Worm (Caenorhabditis elegans): Measurements from ENCODE around the gene mam-4.

Gene mam-4

DNA sequence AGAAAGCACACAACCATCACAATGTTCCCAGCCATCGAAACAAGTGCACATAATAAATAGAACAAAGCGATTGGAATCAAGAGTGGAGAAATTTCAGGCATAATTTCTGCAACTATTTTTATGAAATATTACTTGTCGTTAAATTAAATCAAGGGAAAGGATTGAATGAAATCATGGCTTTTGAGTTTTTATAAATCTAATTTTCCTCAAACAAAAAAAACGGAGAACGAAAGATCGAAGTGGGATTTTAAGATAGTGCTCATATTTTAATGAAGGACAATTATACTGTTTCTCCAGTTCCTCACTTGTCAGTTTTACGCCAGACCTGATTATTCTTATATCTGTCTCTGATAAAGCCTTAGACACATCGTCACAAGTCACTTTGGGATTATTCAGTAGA is 4.5 kb downstream of the mam-4 start, which contains the start of gene srsx-33:
Gene srsx-33 (minus strand): TSS at position 101 of the 400 bp plus-strand sequence.
- TF ChIP-seq efl-1 (optimal IDR thresholded peaks at IDR 0.05) = no peak
- peak in 1 of 2 experiments; percentile 9 for TF ChIP-seq efl-1 (GFP tag; optimal IDR thresholded peaks at IDR 0.05 in 1 of 2)
- TF ChIP-seq hpl-2 (GFP tag; optimal IDR thresholded peaks at IDR 0.05) = no peak

DNA sequence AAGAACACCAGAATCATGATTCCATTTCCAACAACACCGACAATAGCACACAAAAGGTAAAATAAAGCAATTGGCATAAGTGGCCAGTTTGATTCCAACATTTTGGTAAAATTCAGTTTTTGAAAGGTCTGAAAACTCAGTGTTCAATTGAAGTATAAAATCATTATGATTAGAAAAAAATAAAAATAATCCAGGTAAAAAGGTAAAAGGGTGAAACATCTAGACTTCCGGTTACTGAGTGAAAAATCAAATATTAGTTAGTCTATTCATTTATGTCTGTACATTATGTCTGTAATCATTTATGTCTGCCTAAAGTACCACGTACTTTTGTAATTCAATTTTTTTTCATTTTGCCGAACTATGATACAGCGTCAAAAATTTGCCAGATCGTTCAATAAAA is 7.0 kb downstream of the mam-4 start, which contains the start of gene srsx-31:
Gene srsx-31 (minus strand): TSS at position 101 of the 400 bp plus-strand sequence.
- no peak for TF ChIP-seq hlh-17 (GFP tag; optimal IDR thresholded peaks at IDR 0.05; ENCODE audit: borderline replicate concordance)
- TF ChIP-seq nhr-19 (GFP tag; conservative IDR thresholded peaks at IDR 0.05) = no peak
- TF ChIP-seq C16A3.4 (tag; optimal IDR thresholded peaks at IDR 0.05) = no peak
- no peak for TF ChIP-seq ztf-11 (tag; optimal IDR thresholded peaks at IDR 0.05)
- TF ChIP-seq irx-1 (tag; optimal IDR thresholded peaks at IDR 0.05) = no peak
- TF ChIP-seq nhr-76 (tag; optimal IDR thresholded peaks at IDR 0.05) = no peak
- TF ChIP-seq xbp-1 (tag; optimal IDR thresholded peaks at IDR 0.05) = no peak
- no peak for TF ChIP-seq C34B4.2 (tag; optimal IDR thresholded peaks at IDR 0.05)
- no peak for TF ChIP-seq blmp-1 (tag; optimal IDR thresholded peaks at IDR 0.05)

DNA sequence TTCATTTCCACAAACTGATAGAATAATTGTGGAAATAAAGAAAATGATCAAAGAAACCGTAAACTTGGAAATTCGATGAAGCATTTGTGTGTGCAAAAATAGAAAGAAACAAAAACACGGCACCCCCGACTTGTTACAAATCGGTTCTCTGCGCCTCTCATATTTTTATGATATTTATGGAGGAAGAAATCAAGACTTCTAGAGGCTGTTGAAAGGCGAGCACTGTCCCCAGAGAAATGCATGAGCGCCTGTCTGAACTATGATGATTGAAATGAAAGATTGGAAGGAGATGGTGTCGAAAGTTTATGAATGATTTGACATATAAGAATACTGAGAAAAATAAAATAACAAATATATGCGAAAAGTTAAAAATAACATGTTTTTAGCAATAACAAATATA is 10.9 kb downstream of the mam-4 start, which contains the start of gene lgc-36:
Gene lgc-36 (minus strand): TSS at position 101 of the 400 bp plus-strand sequence.
- TF ChIP-seq unc-98 (GFP tag; IDR thresholded peaks at IDR 0.05) (no peak), F16B12.6 (tag; optimal IDR thresholded peaks at IDR 0.05) (no peak), Y116A8C.19 (tag; optimal IDR thresholded peaks at IDR 0.05; ENCODE audit: borderline replicate concordance) (no peak), nhr-19 (GFP tag; conservative IDR thresholded peaks at IDR 0.05) (no peak), ceh-90 (tag; optimal IDR thresholded peaks at IDR 0.05) (no peak), nhr-76 (tag; optimal IDR thresholded peaks at IDR 0.05) (no peak), mdl-1 (tag; optimal IDR thresholded peaks at IDR 0.05) (no peak), snu-23 (GFP tag; optimal IDR thresholded peaks at IDR 0.05) (no peak)

DNA sequence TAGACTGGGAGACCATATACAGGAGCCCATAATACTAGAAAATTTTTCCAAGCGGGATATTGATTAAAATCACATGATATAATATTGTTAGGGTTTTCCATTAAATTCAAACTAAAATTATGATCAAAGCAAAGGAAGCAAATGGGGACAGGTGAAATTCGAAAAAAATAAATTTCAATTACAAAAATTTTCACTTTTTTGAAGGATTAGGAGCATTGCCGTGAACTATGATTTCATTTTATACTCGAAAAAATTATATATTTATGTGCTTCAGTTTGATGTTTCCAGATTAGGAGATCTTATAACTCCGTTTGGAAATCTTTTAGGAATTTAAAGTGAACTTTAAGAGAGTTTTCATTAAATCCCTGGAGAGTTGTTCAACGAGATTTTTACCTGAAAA is 12.7 kb downstream of the mam-4 start, which contains the start of gene F07B10.7:
Gene F07B10.7 (minus strand): TSS at position 101 of the 400 bp plus-strand sequence.
- TF ChIP-seq dpl-1 (GFP tag; optimal IDR thresholded peaks at IDR 0.05) (no peak), ceh-90 (tag; optimal IDR thresholded peaks at IDR 0.05) (no peak), unc-98 (GFP tag; IDR thresholded peaks at IDR 0.05) (no peak), tbx-2 (tag; optimal IDR thresholded peaks at IDR 0.05) (no peak), lin-15B (tag; optimal IDR thresholded peaks at IDR 0.05) (no peak), jun-1 (tag; optimal IDR thresholded peaks at IDR 0.05) (no peak), nhr-85 (tag) (no peak), nhr-71 (tag; optimal IDR thresholded peaks at IDR 0.05) (no peak), F16B12.6 (tag; optimal IDR thresholded peaks at IDR 0.05) (no peak), lin-14 (GFP tag; optimal IDR thresholded peaks at IDR 0.05) (no peak), nhr-28 (tag; optimal IDR thresholded peaks at IDR 0.05) (no peak), mef-2 (tag; optimal IDR thresholded peaks at IDR 0.05) (no peak), elt-3 (tag; optimal IDR thresholded peaks at IDR 0.05) (no peak), C04F5.9 (tag; optimal IDR thresholded peaks at IDR 0.05) (no peak), zag-1 (tag; optimal IDR thresholded peaks at IDR 0.05) (no peak), fkh-4 (tag; optimal IDR thresholded peaks at IDR 0.05; ENCODE audit: borderline replicate concordance) (no peak)

DNA sequence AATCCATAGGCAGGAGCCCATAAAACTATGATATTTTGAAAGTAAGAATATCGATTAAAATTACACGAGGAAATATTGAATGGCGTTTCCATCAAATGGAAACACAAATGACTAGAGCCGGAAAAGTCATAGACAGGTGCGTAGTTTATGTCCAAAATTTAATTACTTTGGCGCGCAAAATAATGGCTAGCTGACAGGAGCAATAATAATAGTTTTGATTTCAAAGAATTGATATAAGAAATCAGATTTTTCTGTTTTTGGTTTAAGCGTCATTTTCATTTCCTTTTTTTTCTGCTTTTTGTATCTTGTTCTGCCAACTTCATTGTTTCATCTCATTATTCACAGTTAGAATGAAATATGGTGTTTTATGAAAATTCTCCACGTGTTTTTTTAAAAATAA is 15.1 kb downstream of the mam-4 start, which contains the start of gene F07B10.4:
Gene F07B10.4 (minus strand): TSS at position 101 of the 400 bp plus-strand sequence.
- peak; percentile 11 for TF ChIP-seq fkh-8 (tag; optimal IDR thresholded peaks at IDR 0.05)
- no peak for TF ChIP-seq efl-3 (GFP tag; optimal IDR thresholded peaks at IDR 0.05)

DNA sequence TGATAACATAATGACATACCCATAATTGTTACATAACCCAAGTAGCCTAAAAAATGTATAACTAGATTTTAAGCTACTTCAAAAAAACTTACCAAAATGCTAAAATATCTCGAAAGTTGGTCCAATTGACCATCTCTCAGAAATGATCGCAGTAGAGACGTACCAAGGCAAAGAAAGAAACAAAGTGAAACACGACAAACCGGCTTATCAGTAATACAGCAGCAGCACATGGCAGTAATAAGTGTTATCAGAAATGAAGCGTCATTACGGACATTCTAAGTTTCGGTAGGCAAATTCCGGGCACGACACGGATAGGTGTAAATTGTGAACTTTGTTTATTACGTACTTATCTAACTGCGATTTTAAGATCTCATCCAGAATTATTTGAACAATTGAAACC is 17.5 kb downstream of the mam-4 start, which contains the start of gene cln-3.1:
Gene cln-3.1 (minus strand): TSS at position 171 of the 400 bp plus-strand sequence.
- TF ChIP-seq mdl-1 (tag; optimal IDR thresholded peaks at IDR 0.05) (no peak), lin-15B (tag; optimal IDR thresholded peaks at IDR 0.05) (no peak), lin-35 (GFP tag; optimal IDR thresholded peaks at IDR 0.05) (no peak), tlp-1 (tag; optimal IDR thresholded peaks at IDR 0.05) (no peak), C34B4.2 (tag; optimal IDR thresholded peaks at IDR 0.05) (no peak), mab-9 (GFP tag; IDR thresholded peaks at IDR 0.05) (no peak), elt-2 (tag; optimal IDR thresholded peaks at IDR 0.05) (peak; percentile 56)

Data from whole organism, L1 larva.